Worm (Caenorhabditis elegans): ENCODE measurements around the gene Y41D4B.6.

DNA sequence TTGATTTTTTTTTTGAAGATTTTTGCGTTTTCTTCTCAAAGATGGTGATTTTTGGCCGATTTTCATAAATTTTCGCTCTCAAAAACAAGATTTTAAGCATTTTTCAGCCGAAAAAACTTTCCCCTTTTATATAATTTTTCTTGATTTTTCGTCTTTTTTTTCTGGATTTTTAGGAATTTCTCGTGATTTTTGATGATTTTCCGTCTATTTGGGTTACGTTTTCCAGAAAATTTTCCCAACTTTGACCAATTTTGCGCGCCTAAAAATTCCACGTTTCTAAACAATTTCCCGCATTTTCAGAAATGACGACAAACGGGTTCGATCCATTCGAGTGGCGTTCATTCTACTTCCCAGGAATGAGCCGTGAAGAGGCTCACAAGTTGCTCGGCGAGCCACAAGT is 36.5 kb upstream of the Y41D4B.6 start, which contains the start of gene ced-2:
- TF ChIP-seq che-1 (tag; optimal IDR thresholded peaks at IDR 0.05) (no peak), nfya-1 (tag; optimal IDR thresholded peaks at IDR 0.05) (no peak)

Measured in whole organism, late embryonic.